Worm (Caenorhabditis elegans) whole organism, L1 larva: ENCODE measurements around the gene npp-23.

Experiments used
- C16A3.4 ChIP-seq: fragments of 150-350 bp; optimal IDR thresholded peaks from 2 replicates; lab custom pipeline; 2014; ENCODE audit warnings: missing biosample characterization, missing genetic modification characterization
- C34B4.2 ChIP-seq: sonication (generic microtip); optimal IDR thresholded peaks from 2 replicates; lab custom pipeline; 2017; ENCODE audit warnings: mild to moderate bottlenecking, missing genetic modification characterization, missing compliant biosample characterization
- F16B12.6 ChIP-seq: fragments of 150-350 bp; optimal IDR thresholded peaks from 2 replicates; lab custom pipeline; 2014; ENCODE audit warnings: missing biosample characterization, missing genetic modification characterization
- aha-1 ChIP-seq: fragments of 150-350 bp; optimal IDR thresholded peaks from 2 replicates; lab custom pipeline; 2014; ENCODE audit warnings: missing biosample characterization, missing genetic modification characterization
- alr-1 ChIP-seq: fragments of 200-800 bp; sonication (Bioruptor generic); optimal IDR thresholded peaks from 2 replicates; lab custom pipeline; 2018; ENCODE audit warnings: borderline replicate concordance, mild to moderate bottlenecking, missing genetic modification characterization, missing compliant biosample characterization
- aly-2 ChIP-seq: fragments of 150-350 bp; optimal IDR thresholded peaks from 2 replicates; lab custom pipeline; 2014; ENCODE audit warnings: missing biosample characterization, missing genetic modification characterization
- ama-1 ChIP-seq: fragments of 150-350 bp; optimal IDR thresholded peaks from 2 replicates; lab custom pipeline; 2014
- ceh-63 ChIP-seq: fragments of 200-800 bp; sonication (Bioruptor generic); optimal IDR thresholded peaks from 2 replicates; lab custom pipeline; 2018; ENCODE audit warnings: mild to moderate bottlenecking, missing genetic modification characterization, missing compliant biosample characterization
- ceh-8 ChIP-seq: fragments of 200-800 bp; sonication (Bioruptor generic); optimal IDR thresholded peaks from 2 replicates; lab custom pipeline; 2018; ENCODE audit warnings: mild to moderate bottlenecking, missing genetic modification characterization, moderate library complexity, missing compliant biosample characterization
- ceh-90 ChIP-seq: sonication (generic microtip); optimal IDR thresholded peaks from 2 replicates; lab custom pipeline; 2016; ENCODE audit warnings: missing genetic modification characterization, missing compliant biosample characterization
- ces-1 ChIP-seq: fragments of 150-350 bp; optimal IDR thresholded peaks from 2 replicates; lab custom pipeline; 2014; ENCODE audit warnings: missing biosample characterization, missing genetic modification reagents, missing genetic modification characterization
- dpl-1 ChIP-seq, 3 experiments: fragments of 150-350 bp in 2 of 3; sonication (generic microtip) in 1 of 3; optimal IDR thresholded peaks; 2 replicates each; lab custom pipeline; 2014 to 2017; ENCODE audit warnings: missing biosample characterization in 3 of 3, missing genetic modification characterization in 3 of 3, missing genetic modification reagents in 3 of 3
- dsc-1 ChIP-seq: sonication (generic microtip); optimal IDR thresholded peaks from 2 replicates; lab custom pipeline; 2016; ENCODE audit warnings: mild to moderate bottlenecking, missing genetic modification characterization, missing compliant biosample characterization
- egl-13 ChIP-seq: sonication (generic microtip); optimal IDR thresholded peaks from 2 replicates; lab custom pipeline; 2016; ENCODE audit warnings: missing genotype, missing genetic modification reagents, missing genetic modification characterization, missing compliant biosample characterization
- egl-27 ChIP-seq, 2 experiments: fragments of 150-350 bp in 1 of 2; sonication (generic microtip); optimal IDR thresholded peaks; 3 replicates each; lab custom pipeline; 2017 to 2018; ENCODE audit warnings: missing biosample characterization in 2 of 2, missing genetic modification characterization in 2 of 2, missing genetic modification reagents in 2 of 2
- elt-2 ChIP-seq: sonication (generic microtip); optimal IDR thresholded peaks from 2 replicates; lab custom pipeline; 2016; ENCODE audit warnings: missing genetic modification characterization, mild to moderate bottlenecking, inconsistent platforms, missing compliant biosample characterization, missing genetic modification reagents
- elt-3 ChIP-seq, 6 experiments: fragments of 150-350 bp in 1 of 6; sonication (generic microtip); optimal IDR thresholded peaks; 2 replicates each; lab custom pipeline; 2017 to 2018; ENCODE audit warnings: missing biosample characterization in 6 of 6, missing genetic modification characterization in 6 of 6, inconsistent platforms in 1 of 6
- fkh-10 ChIP-seq: sonication (generic microtip); optimal IDR thresholded peaks from 2 replicates; lab custom pipeline; 2017; ENCODE audit warnings: missing biosample characterization, missing genetic modification reagents, missing genetic modification characterization
- fos-1 ChIP-seq: fragments of 150-350 bp; optimal IDR thresholded peaks from 2 replicates; lab custom pipeline; 2014; ENCODE audit warnings: missing biosample characterization, missing genetic modification characterization
- grh-1 ChIP-seq: fragments of 200-800 bp; sonication (Bioruptor generic); IDR thresholded peaks from 2 replicates; pipeline ENCODE4 v1.3.6; 2022; ENCODE audit warnings: missing genetic modification reagents, missing genetic modification characterization, missing compliant biosample characterization
- hlh-17 ChIP-seq: fragments of 200-800 bp; sonication (Bioruptor generic); optimal IDR thresholded peaks from 2 replicates; lab custom pipeline; 2018; ENCODE audit warnings: missing genetic modification characterization, mild to moderate bottlenecking, missing compliant biosample characterization, moderate library complexity, borderline replicate concordance
- hlh-4 ChIP-seq: sonication (generic microtip); optimal IDR thresholded peaks from 2 replicates; lab custom pipeline; 2016; ENCODE audit warnings: mild to moderate bottlenecking, missing genetic modification characterization, missing compliant biosample characterization
- hpl-2 ChIP-seq: fragments of 150-350 bp; optimal IDR thresholded peaks from 2 replicates; lab custom pipeline; 2014; ENCODE audit warnings: missing biosample characterization, missing genetic modification reagents, missing genetic modification characterization
- lin-35 ChIP-seq, 2 experiments: fragments of 150-350 bp; optimal IDR thresholded peaks; 2 replicates each; lab custom pipeline; 2014; ENCODE audit warnings: missing biosample characterization in 2 of 2, missing genetic modification characterization in 2 of 2, missing genetic modification reagents in 2 of 2
- lsy-2 ChIP-seq, 2 experiments: fragments of 150-350 bp; optimal IDR thresholded peaks; 2 replicates each; lab custom pipeline; 2014; ENCODE audit warnings: missing biosample characterization in 2 of 2, missing genetic modification characterization in 2 of 2
- mdl-1 ChIP-seq, 2 experiments: fragments of 150-350 bp; optimal IDR thresholded peaks; 2 replicates each; lab custom pipeline; 2014 to 2017; ENCODE audit warnings: missing biosample characterization in 2 of 2, missing genetic modification characterization in 2 of 2, inconsistent platforms in 1 of 2
- nhr-11 ChIP-seq: fragments of 150-350 bp; optimal IDR thresholded peaks from 2 replicates; lab custom pipeline; 2014; ENCODE audit warnings: missing biosample characterization, missing genetic modification characterization
- nhr-12 ChIP-seq: sonication (generic microtip); optimal IDR thresholded peaks from 2 replicates; lab custom pipeline; 2017; ENCODE audit warnings: missing biosample characterization, missing genetic modification characterization
- nhr-19 ChIP-seq: fragments of 200-800 bp; sonication (Bioruptor generic); conservative IDR thresholded peaks from 2 replicates; pipeline ENCODE4 v1.3.6; 2022; ENCODE audit warnings: missing genetic modification characterization, missing compliant biosample characterization
- nhr-28 ChIP-seq: fragments of 150-350 bp; optimal IDR thresholded peaks from 2 replicates; lab custom pipeline; 2014; ENCODE audit warnings: missing biosample characterization, missing genetic modification characterization
- nhr-47 ChIP-seq: sonication (generic microtip); optimal IDR thresholded peaks from 2 replicates; lab custom pipeline; 2016; ENCODE audit warnings: mild to moderate bottlenecking, missing genetic modification characterization, moderate library complexity, missing compliant biosample characterization
- nhr-71 ChIP-seq: sonication (generic microtip); optimal IDR thresholded peaks from 2 replicates; lab custom pipeline; 2016; ENCODE audit warnings: mild to moderate bottlenecking, missing genetic modification characterization, moderate library complexity, missing compliant biosample characterization
- nhr-77 ChIP-seq: fragments of 150-350 bp; optimal IDR thresholded peaks from 2 replicates; lab custom pipeline; 2014; ENCODE audit warnings: missing biosample characterization, missing genetic modification characterization
- nhr-84 ChIP-seq: sonication (generic microtip); optimal IDR thresholded peaks from 2 replicates; lab custom pipeline; 2017; ENCODE audit warnings: missing biosample characterization, missing genetic modification characterization
- nhr-85 ChIP-seq: sonication (generic microtip); peaks from one replicate; lab custom pipeline; 2016; ENCODE audit warnings: missing genetic modification characterization, inconsistent platforms, missing compliant biosample characterization
- nhr-90 ChIP-seq: sonication (generic microtip); optimal IDR thresholded peaks from 2 replicates; lab custom pipeline; 2016; ENCODE audit warnings: mild to moderate bottlenecking, missing genetic modification characterization, missing compliant biosample characterization; ENCODE audit not compliant: poor library complexity
- pag-3 ChIP-seq: sonication (generic microtip); optimal IDR thresholded peaks from 2 replicates; lab custom pipeline; 2017; ENCODE audit warnings: missing genetic modification characterization, mild to moderate bottlenecking, missing compliant biosample characterization, antibody characterized with exemption, borderline replicate concordance; ENCODE audit not compliant: insufficient read depth
- skn-1 ChIP-seq: fragments of 150-350 bp; optimal IDR thresholded peaks from 2 replicates; lab custom pipeline; 2014; ENCODE audit warnings: missing biosample characterization, missing genetic modification characterization
- snpc-4 ChIP-seq: fragments of 150-350 bp; optimal IDR thresholded peaks from 2 replicates; lab custom pipeline; 2014; ENCODE audit warnings: missing biosample characterization, missing genetic modification characterization
- snu-23 ChIP-seq: sonication (generic microtip); optimal IDR thresholded peaks from 2 replicates; lab custom pipeline; 2016; ENCODE audit warnings: missing genetic modification characterization, missing compliant biosample characterization
- sox-4 ChIP-seq: sonication (generic microtip); optimal IDR thresholded peaks from 2 replicates; lab custom pipeline; 2016; ENCODE audit warnings: missing genetic modification characterization, missing compliant biosample characterization
- sup-37 ChIP-seq: fragments of 200-800 bp; sonication (Bioruptor generic); optimal IDR thresholded peaks from 2 replicates; lab custom pipeline; 2018; ENCODE audit warnings: mild to moderate bottlenecking, missing genetic modification characterization, missing compliant biosample characterization
- tlp-1 ChIP-seq: fragments of 150-350 bp; optimal IDR thresholded peaks from 2 replicates; lab custom pipeline; 2014; ENCODE audit warnings: missing biosample characterization, missing genetic modification characterization
- unc-130 ChIP-seq: fragments of 150-350 bp; optimal IDR thresholded peaks from 2 replicates; lab custom pipeline; 2017; ENCODE audit warnings: missing biosample characterization, missing genetic modification characterization, inconsistent platforms
- unc-86 ChIP-seq: sonication (generic microtip); optimal IDR thresholded peaks from 2 replicates; lab custom pipeline; 2016; ENCODE audit warnings: missing genetic modification characterization, missing compliant biosample characterization
- vab-15 ChIP-seq: sonication (generic microtip); optimal IDR thresholded peaks from 2 replicates; lab custom pipeline; 2017; ENCODE audit warnings: missing genotype, mild to moderate bottlenecking, missing genetic modification characterization, missing compliant biosample characterization
- xbp-1 ChIP-seq: sonication (generic microtip); optimal IDR thresholded peaks from 2 replicates; lab custom pipeline; 2016; ENCODE audit warnings: missing genetic modification characterization, missing compliant biosample characterization
- ztf-11 ChIP-seq, 2 experiments: sonication (generic microtip); optimal IDR thresholded peaks; 2 replicates each; lab custom pipeline; 2016 to 2017; ENCODE audit warnings: missing genetic modification characterization in 2 of 2, missing biosample characterization in 1 of 2, missing compliant biosample characterization in 1 of 2

Gene npp-23

ce11 chrIV:8830591-8830990, 38.9 kb downstream of the npp-23 start, which contains the start of gene T28C6.8 (continued):
- TF ChIP-seq egl-27 (tag; optimal IDR thresholded peaks at IDR 0.05; lab: Kevin White, UChicago) (peak in 1 of 2 experiments; percentile 18), grh-1 (GFP tag; lab: Robert Waterston, UW) (peak; percentile 32; the same call in 1 of the 2 replicates), sup-37 (GFP tag; lab: Kevin White, UChicago) (no peak), hlh-4 (no peak), pag-3 (tag; lab: Kevin White, UChicago) (peak; percentile 2), ama-1 (lab: Kevin White, UChicago) (no peak), aha-1 (tag; lab: Kevin White, UChicago) (no peak), snu-23 (peak; percentile 59), ceh-90 (tag; lab: Kevin White, UChicago) (no peak), nhr-71 (tag; lab: Kevin White, UChicago) (peak; percentile 63), aly-2 (tag; lab: Kevin White, UChicago) (no peak), nhr-85 (tag; lab: Kevin White, UChicago) (peak; percentile 85), sox-4 (tag; lab: Kevin White, UChicago) (peak; percentile 4), ztf-11 (tag; optimal IDR thresholded peaks at IDR 0.05; lab: Kevin White, UChicago) (no peak), lsy-2 (tag; optimal IDR thresholded peaks at IDR 0.05; lab: Kevin White, UChicago) (peak; percentile 8 to 49), skn-1 (tag; lab: Kevin White, UChicago) (peak; percentile 8), ceh-63 (no peak), egl-13 (tag; lab: Kevin White, UChicago) (no peak), nhr-11 (tag; lab: Kevin White, UChicago) (no peak), nhr-47 (tag; lab: Kevin White, UChicago) (no peak), dpl-1 (GFP tag; optimal IDR thresholded peaks at IDR 0.05; lab: Kevin White, UChicago) (peak in 1 of 3 experiments; percentile 7), vab-15 (no peak), nhr-28 (tag; lab: Kevin White, UChicago) (no peak), fkh-10 (GFP tag; lab: Kevin White, UChicago) (no peak), ceh-8 (GFP tag; lab: Kevin White, UChicago) (no peak), nhr-12 (tag; lab: Kevin White, UChicago) (no peak), hlh-17 (GFP tag; lab: Kevin White, UChicago) (no peak), unc-130 (peak; percentile 32), elt-2 (tag; lab: Kevin White, UChicago) (no peak), snpc-4 (tag; lab: Kevin White, UChicago) (no peak), xbp-1 (no peak)

ce11 chrIV:8827500-8827899, 42.0 kb downstream of the npp-23 start, which contains the start of gene T28C6.7:
T28C6.7 (plus strand) TSS chrIV:8827800.
- no peak for TF ChIP-seq egl-27 (tag; optimal IDR thresholded peaks at IDR 0.05; lab: Kevin White, UChicago)
- no peak for TF ChIP-seq nhr-84 (tag; lab: Kevin White, UChicago)

DNA sequence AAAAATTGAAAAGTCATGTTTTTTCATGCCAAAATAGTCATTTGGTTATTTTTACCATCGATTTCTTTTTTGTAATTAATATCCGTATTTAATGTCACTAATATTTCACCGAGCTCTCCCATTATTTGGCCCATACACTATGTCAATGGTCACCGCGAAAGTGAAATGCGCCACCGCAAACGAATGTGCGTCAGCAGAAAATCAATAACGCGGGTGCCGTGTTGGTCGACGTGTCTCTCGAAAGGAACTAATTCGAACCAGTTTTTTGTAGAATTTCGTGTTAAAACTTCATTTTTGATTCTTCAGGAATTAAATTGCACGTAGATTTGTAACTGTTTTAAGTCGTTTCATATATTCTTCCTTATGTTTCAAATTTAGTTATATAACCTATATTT, 42.9 kb downstream of the npp-23 start:
- TF ChIP-seq nhr-19 (no peak), ces-1 (GFP tag; lab: Kevin White, UChicago) (no peak), sox-4 (tag; lab: Kevin White, UChicago) (no peak), nhr-90 (no peak), dsc-1 (tag; lab: Kevin White, UChicago) (peak; percentile 13), hlh-17 (GFP tag; lab: Kevin White, UChicago) (no peak), lsy-2 (tag; optimal IDR thresholded peaks at IDR 0.05; lab: Kevin White, UChicago) (peak in 1 of 2 experiments; percentile 57), hpl-2 (GFP tag; lab: Kevin White, UChicago) (no peak), fos-1 (no peak), unc-130 (no peak), tlp-1 (tag; lab: Kevin White, UChicago) (no peak), vab-15 (no peak), unc-86 (tag; lab: Kevin White, UChicago) (no peak), alr-1 (tag; lab: Kevin White, UChicago) (no peak), C34B4.2 (tag; lab: Kevin White, UChicago) (no peak), pag-3 (tag; lab: Kevin White, UChicago) (no peak), mdl-1 (tag; optimal IDR thresholded peaks at IDR 0.05; lab: Kevin White, UChicago) (no peak), nhr-47 (tag; lab: Kevin White, UChicago) (peak; percentile 9), nhr-77 (tag; lab: Kevin White, UChicago) (no peak), nhr-84 (tag; lab: Kevin White, UChicago) (no peak), elt-3 (tag; optimal IDR thresholded peaks at IDR 0.05; lab: Kevin White, UChicago) (peak in 1 of 6 experiments; percentile 39), F16B12.6 (tag; lab: Kevin White, UChicago) (no peak), C16A3.4 (tag; lab: Kevin White, UChicago) (peak; percentile 19), lin-35 (GFP tag; optimal IDR thresholded peaks at IDR 0.05; lab: Kevin White, UChicago) (peak; percentile 32 to 69), skn-1 (tag; lab: Kevin White, UChicago) (no peak), nhr-12 (tag; lab: Kevin White, UChicago) (no peak)
